Worm (Caenorhabditis elegans) whole organism, young adult: ENCODE results near the gene dpy-19.

ENCODE experiments used
- B0336.3 ChIP-seq: fragments of 200-800 bp; sonication (Bioruptor generic); IDR thresholded peaks from 2 replicates; pipeline ENCODE4 v1.3.6; 2022; ENCODE audit warnings: missing genetic modification characterization, missing compliant biosample characterization
- C06A6.2 ChIP-seq: fragments of 200-800 bp; sonication (Bioruptor generic); conservative IDR thresholded peaks from 2 replicates; pipeline ENCODE4 v1.3.6; 2022; ENCODE audit warnings: missing genetic modification characterization, missing compliant biosample characterization
- F57C9.4 ChIP-seq: sonication (generic microtip); optimal IDR thresholded peaks from 2 replicates; lab custom pipeline; 2017; ENCODE audit warnings: mild to moderate bottlenecking, missing genetic modification characterization, missing compliant biosample characterization
- T26A5.8 ChIP-seq: sonication (generic microtip); optimal IDR thresholded peaks from 2 replicates; lab custom pipeline; 2016; ENCODE audit warnings: missing genetic modification characterization, missing compliant biosample characterization
- Y53G8AR.9 ChIP-seq: fragments of 200-800 bp; sonication (Bioruptor generic); conservative IDR thresholded peaks from 2 replicates; pipeline ENCODE4 v1.3.6; 2022; ENCODE audit warnings: missing genetic modification reagents, missing genetic modification characterization, missing compliant biosample characterization
- Y56A3A.18 ChIP-seq: fragments of 200-800 bp; sonication (Bioruptor generic); IDR thresholded peaks from 2 replicates; pipeline ENCODE4 v1.3.6; 2022; ENCODE audit warnings: missing genetic modification reagents, missing genetic modification characterization, missing compliant biosample characterization
- ZK185.1 ChIP-seq: sonication (generic microtip); optimal IDR thresholded peaks from 2 replicates; lab custom pipeline; 2016; ENCODE audit warnings: mild to moderate bottlenecking, missing genetic modification characterization, missing compliant biosample characterization; ENCODE audit not compliant: poor library complexity, severe bottlenecking
- akir-1 ChIP-seq: fragments of 200-800 bp; sonication (Bioruptor generic); optimal IDR thresholded peaks from 2 replicates; lab custom pipeline; 2018; ENCODE audit warnings: mild to moderate bottlenecking, missing genetic modification characterization, moderate library complexity, missing compliant biosample characterization
- attf-5 ChIP-seq: fragments of 200-800 bp; sonication (Bioruptor generic); optimal IDR thresholded peaks from 2 replicates; lab custom pipeline; 2018; ENCODE audit warnings: mild to moderate bottlenecking, missing genetic modification characterization, missing compliant biosample characterization
- bed-1 ChIP-seq: fragments of 200-800 bp; sonication (Bioruptor generic); IDR thresholded peaks from 2 replicates; pipeline ENCODE4 v1.3.6; 2022; ENCODE audit warnings: missing genetic modification reagents, missing genetic modification characterization, missing compliant biosample characterization
- cebp-1 ChIP-seq, 2 experiments: fragments of 200-800 bp in 1 of 2; sonication (Bioruptor generic) in 1 of 2; sonication (generic microtip) in 1 of 2; IDR thresholded peaks in 1 of 2; optimal IDR thresholded peaks in 1 of 2; 2 replicates each; pipeline versions ENCODE4 v1.3.6 to Lab custom; 2017 to 2022; ENCODE audit warnings: missing compliant biosample characterization in 2 of 2, missing genetic modification characterization in 2 of 2, mild to moderate bottlenecking in 1 of 2, missing genetic modification reagents in 1 of 2, moderate library complexity in 1 of 2
- cebp-2 ChIP-seq: fragments of 200-800 bp; sonication (Bioruptor generic); IDR thresholded peaks from 2 replicates; pipeline ENCODE4 v1.3.6; 2022; ENCODE audit warnings: missing genetic modification characterization, missing compliant biosample characterization
- ceh-100 ChIP-seq: fragments of 200-800 bp; sonication (Bioruptor generic); IDR thresholded peaks from 2 replicates; pipeline ENCODE4 v1.3.6; 2022; ENCODE audit warnings: missing genetic modification reagents, missing genetic modification characterization, missing compliant biosample characterization
- ceh-40 ChIP-seq: fragments of 200-800 bp; sonication (Bioruptor generic); IDR thresholded peaks from 2 replicates; pipeline ENCODE4 v1.3.6; 2022; ENCODE audit warnings: missing genetic modification characterization, missing compliant biosample characterization
- ceh-58 ChIP-seq: fragments of 200-800 bp; sonication (Bioruptor generic); IDR thresholded peaks from 2 replicates; pipeline ENCODE4 v1.3.6; 2022; ENCODE audit warnings: missing genetic modification characterization, missing compliant biosample characterization
- dpff-1 ChIP-seq: sonication (generic microtip); optimal IDR thresholded peaks from 2 replicates; lab custom pipeline; 2017; ENCODE audit warnings: mild to moderate bottlenecking, missing genetic modification characterization, missing compliant biosample characterization
- egl-18 ChIP-seq: fragments of 200-800 bp; sonication (Bioruptor generic); IDR thresholded peaks from 2 replicates; pipeline ENCODE4 v1.3.6; 2022; ENCODE audit warnings: missing genetic modification reagents, missing genetic modification characterization, missing compliant biosample characterization
- ekl-4 ChIP-seq: fragments of 200-800 bp; sonication (Bioruptor generic); IDR thresholded peaks from 2 replicates; pipeline ENCODE4 v1.3.6; 2022; ENCODE audit warnings: missing genetic modification reagents, missing genetic modification characterization, missing compliant biosample characterization
- hmg-1.2 ChIP-seq: fragments of 200-800 bp; sonication (Bioruptor generic); IDR thresholded peaks from 2 replicates; pipeline ENCODE4 v1.3.6; 2022; ENCODE audit warnings: missing genetic modification reagents, missing genetic modification characterization, missing compliant biosample characterization
- lag-1 ChIP-seq: fragments of 200-800 bp; sonication (Bioruptor generic); IDR thresholded peaks from 2 replicates; pipeline ENCODE4 v1.3.6; 2022; ENCODE audit warnings: missing genetic modification reagents, missing genetic modification characterization, missing compliant biosample characterization
- let-607 ChIP-seq, 2 experiments: fragments of 200-800 bp in 1 of 2; sonication (Bioruptor generic) in 1 of 2; sonication (generic microtip) in 1 of 2; optimal IDR thresholded peaks; 2 replicates each; lab custom pipeline; 2016 to 2018; ENCODE audit warnings: mild to moderate bottlenecking in 2 of 2, missing compliant biosample characterization in 2 of 2, missing genetic modification characterization in 2 of 2, moderate library complexity in 2 of 2, missing genotype in 1 of 2
- lin-26 ChIP-seq: fragments of 200-800 bp; sonication (Bioruptor generic); IDR thresholded peaks from 2 replicates; pipeline ENCODE4 v1.3.6; 2022; ENCODE audit warnings: missing genetic modification reagents, missing genetic modification characterization, missing compliant biosample characterization
- lin-54 ChIP-seq: fragments of 200-800 bp; sonication (Bioruptor generic); optimal IDR thresholded peaks from 2 replicates; lab custom pipeline; 2018; ENCODE audit warnings: mild to moderate bottlenecking, missing genetic modification characterization, missing compliant biosample characterization
- madf-6 ChIP-seq: fragments of 200-800 bp; sonication (Bioruptor generic); IDR thresholded peaks from 2 replicates; pipeline ENCODE4 v1.3.6; 2022; ENCODE audit warnings: missing genetic modification reagents, missing genetic modification characterization, missing compliant biosample characterization
- mcd-1 ChIP-seq: fragments of 200-800 bp; sonication (Bioruptor generic); IDR thresholded peaks from 2 replicates; pipeline ENCODE4 v1.3.6; 2022; ENCODE audit warnings: missing genetic modification reagents, missing genetic modification characterization, missing compliant biosample characterization
- mel-28 ChIP-seq: sonication (generic microtip); optimal IDR thresholded peaks from 2 replicates; lab custom pipeline; 2016; ENCODE audit warnings: borderline replicate concordance, mild to moderate bottlenecking, missing genetic modification characterization, missing compliant biosample characterization
- nfya-2 ChIP-seq: fragments of 200-800 bp; sonication (Bioruptor generic); IDR thresholded peaks from 2 replicates; pipeline ENCODE4 v1.3.6; 2022; ENCODE audit warnings: missing genetic modification reagents, missing genetic modification characterization, missing compliant biosample characterization
- nfyb-1 ChIP-seq: fragments of 200-800 bp; sonication (Bioruptor generic); IDR thresholded peaks from 2 replicates; pipeline ENCODE4 v1.3.6; 2022; ENCODE audit warnings: missing genetic modification reagents, missing genetic modification characterization, missing compliant biosample characterization
- nhr-27 ChIP-seq: fragments of 200-800 bp; sonication (Bioruptor generic); optimal IDR thresholded peaks from 2 replicates; lab custom pipeline; 2018; ENCODE audit warnings: mild to moderate bottlenecking, missing genetic modification characterization, moderate library complexity, missing compliant biosample characterization
- nhr-80 ChIP-seq: sonication (generic microtip); optimal IDR thresholded peaks from 2 replicates; lab custom pipeline; 2016; ENCODE audit warnings: missing genetic modification characterization, missing compliant biosample characterization
- nhr-90 ChIP-seq: sonication (generic microtip); optimal IDR thresholded peaks from 2 replicates; lab custom pipeline; 2016; ENCODE audit warnings: missing genotype, mild to moderate bottlenecking, missing genetic modification characterization, missing compliant biosample characterization
- pbrm-1 ChIP-seq: fragments of 200-800 bp; sonication (Bioruptor generic); IDR thresholded peaks from 2 replicates; pipeline ENCODE4 v1.3.6; 2022; ENCODE audit warnings: missing genetic modification reagents, missing genetic modification characterization, missing compliant biosample characterization
- repo-1 ChIP-seq: sonication (generic microtip); optimal IDR thresholded peaks from 2 replicates; lab custom pipeline; 2017; ENCODE audit warnings: mild to moderate bottlenecking, missing genetic modification characterization, missing compliant biosample characterization
- sea-2 ChIP-seq: fragments of 200-800 bp; sonication (Bioruptor generic); IDR thresholded peaks from 2 replicates; pipeline ENCODE4 v1.3.6; 2022; ENCODE audit warnings: missing genetic modification characterization, missing compliant biosample characterization
- snpc-3.4 ChIP-seq: sonication (generic microtip); optimal IDR thresholded peaks from 2 replicates; lab custom pipeline; 2017; ENCODE audit warnings: missing genetic modification characterization, mild to moderate bottlenecking, missing compliant biosample characterization, antibody characterized with exemption, moderate library complexity, missing genotype, missing genetic modification reagents
- somi-1 ChIP-seq: fragments of 200-800 bp; sonication (Bioruptor generic); optimal IDR thresholded peaks from 2 replicates; lab custom pipeline; 2018; ENCODE audit warnings: mild to moderate bottlenecking, missing genetic modification characterization, missing compliant biosample characterization
- unc-62 ChIP-seq: fragments of 150-350 bp; optimal IDR thresholded peaks from 2 replicates; lab custom pipeline; 2014; ENCODE audit warnings: missing biosample characterization, missing genetic modification reagents, missing genetic modification characterization
- zfh-2 ChIP-seq: fragments of 200-800 bp; sonication (Bioruptor generic); conservative IDR thresholded peaks from 2 replicates; pipeline ENCODE4 v1.3.6; 2022; ENCODE audit warnings: missing genetic modification reagents, missing genetic modification characterization, missing compliant biosample characterization
- ztf-18 ChIP-seq: sonication (generic microtip); optimal IDR thresholded peaks from 2 replicates; lab custom pipeline; 2016; ENCODE audit warnings: missing genotype, mild to moderate bottlenecking, missing genetic modification characterization, missing compliant biosample characterization
- ztf-28 ChIP-seq: fragments of 200-800 bp; sonication (Bioruptor generic); IDR thresholded peaks from 2 replicates; pipeline ENCODE4 v1.3.6; 2022; ENCODE audit warnings: missing genetic modification reagents, missing genetic modification characterization, missing compliant biosample characterization
- ztf-3 ChIP-seq: fragments of 200-800 bp; sonication (Bioruptor generic); optimal IDR thresholded peaks from 2 replicates; lab custom pipeline; 2018; ENCODE audit warnings: mild to moderate bottlenecking, missing genetic modification characterization, missing compliant biosample characterization

The dpy-19 gene

ce11 chrIII:8697268-8697907, 30.1 kb upstream of the dpy-19 start:
- TF ChIP-seq lin-26 (GFP tag; lab: Robert Waterston, UW) (no peak), mel-28 (tag; lab: Kevin White, UChicago) (no peak), nhr-27 (tag; lab: Kevin White, UChicago) (no peak), akir-1 (GFP tag; lab: Kevin White, UChicago) (no peak)

- TF ChIP-seq nhr-27 (tag; lab: Kevin White, UChicago) = no peak
- no peak for TF ChIP-seq ekl-4 (GFP tag; lab: Robert Waterston, UW)
- TF ChIP-seq ceh-58 (GFP tag; lab: Robert Waterston, UW) = no peak
- no peak for TF ChIP-seq zfh-2 (GFP tag; lab: Robert Waterston, UW)
- no peak for TF ChIP-seq B0336.3 (GFP tag; lab: Robert Waterston, UW)
- TF ChIP-seq ZK185.1 (tag; lab: Kevin White, UChicago) = peak; percentile 17
- TF ChIP-seq nfyb-1 (GFP tag; lab: Robert Waterston, UW) = no peak
- no peak for TF ChIP-seq nfya-2 (GFP tag; lab: Robert Waterston, UW)
- no peak for TF ChIP-seq cebp-1 (GFP tag; IDR thresholded peaks at IDR 0.05; lab: Robert Waterston, UW)
- peak; percentile 39 for TF ChIP-seq cebp-1 (tag; optimal IDR thresholded peaks at IDR 0.05; lab: Kevin White, UChicago)
- no peak for TF ChIP-seq bed-1 (GFP tag; lab: Robert Waterston, UW)
- TF ChIP-seq hmg-1.2 (GFP tag; lab: Robert Waterston, UW) = peak; percentile 87
- TF ChIP-seq mcd-1 (GFP tag; lab: Robert Waterston, UW) = no peak
- no peak for TF ChIP-seq T26A5.8 (tag; lab: Kevin White, UChicago)
- TF ChIP-seq egl-18 (GFP tag; lab: Robert Waterston, UW) = no peak
- TF ChIP-seq madf-6 (GFP tag; lab: Robert Waterston, UW) = no peak
- no peak for TF ChIP-seq lag-1 (GFP tag; lab: Robert Waterston, UW)
- TF ChIP-seq dpff-1 (tag; lab: Kevin White, UChicago) = no peak
- TF ChIP-seq snpc-3.4 = no peak
- no peak for TF ChIP-seq sea-2 (GFP tag; lab: Robert Waterston, UW)
- TF ChIP-seq let-607 (tag; optimal IDR thresholded peaks at IDR 0.05; lab: Kevin White, UChicago) = peak; percentile 21 to 81
- TF ChIP-seq Y53G8AR.9 = no peak
- TF ChIP-seq ceh-40 (GFP tag; lab: Robert Waterston, UW) = no peak
- no peak for TF ChIP-seq ceh-100 (GFP tag; lab: Robert Waterston, UW)
- TF ChIP-seq C06A6.2 (GFP tag; lab: Robert Waterston, UW) = no peak
- TF ChIP-seq nhr-80 = peak; percentile 22
- no peak for TF ChIP-seq ztf-18 (tag; lab: Kevin White, UChicago)
- TF ChIP-seq unc-62 = no peak
- TF ChIP-seq attf-5 (GFP tag; lab: Kevin White, UChicago) = peak; percentile 3
- TF ChIP-seq ztf-28 (GFP tag; lab: Robert Waterston, UW) = no peak
- TF ChIP-seq pbrm-1 (GFP tag; lab: Robert Waterston, UW) = no peak
- no peak for TF ChIP-seq nhr-90 (tag; lab: Kevin White, UChicago)
- TF ChIP-seq F57C9.4 (tag; lab: Kevin White, UChicago) = no peak
- TF ChIP-seq cebp-2 = no peak
- no peak for TF ChIP-seq ztf-3 (GFP tag; lab: Kevin White, UChicago)
- TF ChIP-seq Y56A3A.18 = no peak
- no peak for TF ChIP-seq repo-1 (tag; lab: Kevin White, UChicago)
- TF ChIP-seq somi-1 (GFP tag; lab: Kevin White, UChicago) = no peak
- TF ChIP-seq lin-54 = no peak
These were observed 29.4 kb upstream of the dpy-19 start for ce11 chrIII:8696680-8697079.
